Worm (Caenorhabditis elegans): ENCODE measurements around the gene ppm-1.G.

DNA sequence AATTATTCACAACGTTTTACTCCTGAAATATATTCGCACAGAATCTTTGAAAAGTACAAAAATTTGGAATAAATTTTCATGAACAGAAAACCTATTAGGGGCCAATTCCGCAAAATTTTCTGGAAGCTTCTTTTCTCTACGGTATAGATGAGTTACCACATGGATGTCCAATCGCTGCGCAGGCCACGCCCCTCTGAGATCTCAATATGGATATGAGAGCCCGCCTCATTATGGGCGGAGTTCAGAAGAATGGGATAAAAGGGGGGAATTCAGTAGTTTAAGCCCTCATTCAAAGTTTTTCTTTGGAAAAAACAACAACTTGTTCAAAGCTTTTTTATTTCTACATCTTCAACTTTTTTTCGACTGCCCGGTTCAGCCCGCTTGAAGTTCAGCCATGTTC is 28.0 kb downstream of the ppm-1.G start, which contains the start of gene daf-7:
- TF ChIP-seq sea-2 (GFP tag; optimal IDR thresholded peaks at IDR 0.05) (no peak), daf-12 (tag; optimal IDR thresholded peaks at IDR 0.05) (no peak), unc-39 (tag; optimal IDR thresholded peaks at IDR 0.05) (no peak), ceh-28 (tag; optimal IDR thresholded peaks at IDR 0.05) (no peak)
